Worm (Caenorhabditis elegans) whole organism, L2 larva: ENCODE measurements around the gene nspg-14.

Experiments
- R02D3.7 ChIP-seq: fragments of 150-350 bp; optimal IDR thresholded peaks from 2 replicates; lab custom pipeline; 2014; ENCODE audit warnings: missing biosample characterization, missing genetic modification characterization
- lin-11 ChIP-seq: fragments of 150-350 bp; sonication (generic microtip); optimal IDR thresholded peaks from 2 replicates; lab custom pipeline; 2014; ENCODE audit warnings: missing biosample characterization, missing genetic modification characterization, inconsistent platforms, mixed read lengths
- lin-39 ChIP-seq: fragments of 150-350 bp; optimal IDR thresholded peaks from 2 replicates; lab custom pipeline; 2014; ENCODE audit warnings: missing biosample characterization, missing genetic modification reagents, missing genetic modification characterization
- mdl-1 ChIP-seq, 2 experiments: fragments of 150-350 bp in 1 of 2; sonication (generic microtip) in 1 of 2; optimal IDR thresholded peaks; 2 replicates each; lab custom pipeline; 2017; ENCODE audit warnings: missing biosample characterization in 2 of 2, missing genetic modification characterization in 2 of 2
- nhr-11 ChIP-seq: fragments of 150-350 bp; optimal IDR thresholded peaks from 2 replicates; lab custom pipeline; 2014; ENCODE audit warnings: missing biosample characterization, missing genetic modification characterization
- nhr-23 ChIP-seq: fragments of 150-350 bp; optimal IDR thresholded peaks from 2 replicates; lab custom pipeline; 2014; ENCODE audit warnings: missing biosample characterization, missing genetic modification reagents, missing genetic modification characterization
- skn-1 ChIP-seq: sonication (generic microtip); optimal IDR thresholded peaks from 2 replicates; lab custom pipeline; 2017; ENCODE audit warnings: missing biosample characterization, missing genetic modification characterization
- snpc-4 ChIP-seq: fragments of 150-350 bp; optimal IDR thresholded peaks from 2 replicates; lab custom pipeline; 2014; ENCODE audit warnings: missing biosample characterization, missing genetic modification characterization
- zag-1 ChIP-seq: fragments of 150-350 bp; optimal IDR thresholded peaks from 2 replicates; lab custom pipeline; 2014; ENCODE audit warnings: missing biosample characterization, missing genetic modification characterization
- ztf-11 ChIP-seq: sonication (generic microtip); optimal IDR thresholded peaks from 2 replicates; lab custom pipeline; 2017; ENCODE audit warnings: missing biosample characterization, missing genetic modification characterization

- no peak for TF ChIP-seq snpc-4 (tag; lab: Kevin White, UChicago)
- no peak for TF ChIP-seq mdl-1 (tag; optimal IDR thresholded peaks at IDR 0.05; lab: Kevin White, UChicago)
- no peak for TF ChIP-seq lin-39 (tag; lab: Kevin White, UChicago)
- TF ChIP-seq ztf-11 (tag; lab: Kevin White, UChicago) = no peak
- TF ChIP-seq skn-1 = no peak
- TF ChIP-seq nhr-11 (tag; lab: Kevin White, UChicago) = no peak
- TF ChIP-seq R02D3.7 (tag; lab: Kevin White, UChicago) = no peak
- TF ChIP-seq lin-11 = no peak
- no peak for TF ChIP-seq zag-1
- TF ChIP-seq nhr-23 (tag; lab: Kevin White, UChicago) = no peak
Observed at ce11 chrX:5263585-5263984, 10.7 kb downstream of the nspg-14 start.
